Worm (Caenorhabditis elegans): Measurements from ENCODE around the gene dre-1.

DNA sequence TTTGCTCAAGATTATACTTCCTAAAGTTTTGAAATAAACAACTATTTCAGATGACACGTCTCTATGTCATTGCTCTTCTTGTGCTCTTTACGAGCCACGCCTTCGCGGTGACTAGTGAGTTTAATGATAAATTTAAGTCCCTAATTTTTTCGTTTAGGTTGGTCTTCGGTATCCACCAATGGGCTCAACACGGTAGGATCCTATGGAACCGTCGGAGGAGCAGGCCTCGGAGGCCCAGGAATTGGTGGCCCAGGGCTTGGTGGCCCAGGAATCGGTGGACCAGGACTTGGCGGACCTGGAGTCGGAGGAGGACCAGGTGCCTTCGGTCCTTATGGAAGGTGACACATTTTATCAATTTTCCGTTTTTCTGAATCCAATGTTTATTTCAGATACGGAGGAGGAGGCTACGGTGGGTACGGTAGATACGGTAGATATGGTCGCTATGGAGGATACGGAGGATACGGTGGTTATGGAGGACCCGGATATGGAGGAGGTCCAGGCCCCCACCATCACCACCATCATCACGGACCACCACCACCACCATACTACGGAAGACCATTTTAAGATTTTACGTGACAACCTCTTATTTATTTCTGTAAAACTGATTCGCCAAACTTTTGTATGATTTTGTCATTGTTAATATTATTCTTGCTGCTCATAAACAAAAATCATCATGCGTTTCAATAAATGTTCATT, 25.8 kb downstream of the dre-1 start, which contains the start of the genes F46E10.2 and F46E10.18:
- TF ChIP-seq lin-39 (tag; optimal IDR thresholded peaks at IDR 0.05): no peak
- no peak for TF ChIP-seq aly-2 (tag; optimal IDR thresholded peaks at IDR 0.05)
- no peak for TF ChIP-seq ama-1 (optimal IDR thresholded peaks at IDR 0.05)
- no peak for TF ChIP-seq nfya-1 (tag; optimal IDR thresholded peaks at IDR 0.05; ENCODE audit: insufficient read depth)
- no peak for TF ChIP-seq pha-4 (tag; optimal IDR thresholded peaks at IDR 0.05)
- no peak for TF ChIP-seq ceh-28 (tag; optimal IDR thresholded peaks at IDR 0.05)
- no peak for TF ChIP-seq egl-27 (tag; optimal IDR thresholded peaks at IDR 0.05)
- TF ChIP-seq skn-1 (tag; optimal IDR thresholded peaks at IDR 0.05): no peak
- TF ChIP-seq unc-39 (tag; optimal IDR thresholded peaks at IDR 0.05): no peak
- TF ChIP-seq tbx-2 (tag; optimal IDR thresholded peaks at IDR 0.05): no peak
- TF ChIP-seq nhr-237 (tag; optimal IDR thresholded peaks at IDR 0.05): no peak
- no peak for TF ChIP-seq unc-62 (GFP tag; optimal IDR thresholded peaks at IDR 0.05)
- TF ChIP-seq ztf-11 (tag; optimal IDR thresholded peaks at IDR 0.05): no peak
- no peak for TF ChIP-seq nhr-12 (tag; optimal IDR thresholded peaks at IDR 0.05)
